Fruit fly (Drosophila melanogaster): ENCODE results near the gene CG15201.

DNA sequence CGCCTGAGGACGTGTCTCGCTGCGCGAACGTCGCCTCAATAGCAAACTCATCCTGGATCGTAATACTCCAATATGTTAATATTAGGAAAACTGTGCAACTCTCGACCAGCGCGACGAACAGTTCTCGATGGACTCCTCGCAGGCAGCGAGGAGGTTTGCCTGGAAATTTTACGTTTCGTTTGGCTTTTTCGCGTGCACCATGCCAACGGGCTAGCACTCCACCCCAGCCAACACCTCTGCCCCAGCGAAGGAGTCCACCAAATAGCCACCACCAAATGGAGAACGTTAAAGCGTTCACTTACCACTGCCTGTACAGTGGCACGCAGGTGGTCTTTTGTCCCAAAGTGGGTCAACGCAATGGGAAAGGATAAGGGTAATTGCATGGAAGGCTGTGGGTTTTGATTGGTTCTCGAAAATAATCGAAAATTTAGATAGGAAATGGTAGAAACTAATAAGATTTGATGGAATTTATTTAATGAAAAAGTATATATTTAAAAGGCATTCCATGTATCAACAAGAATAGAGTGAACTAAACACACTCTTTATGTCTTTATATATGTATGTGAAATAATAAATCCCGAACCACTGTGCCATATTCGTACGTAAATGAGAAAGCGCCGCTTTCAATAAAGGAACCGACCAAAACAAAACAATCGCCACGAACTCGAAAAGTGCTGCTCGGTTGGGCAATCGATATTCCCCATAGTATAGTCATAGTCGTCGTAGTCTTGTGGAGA, 16.0 kb downstream of the CG15201 start, which contains the start of gene CG32668:
- TF ChIP-seq CTCF (optimal IDR thresholded peaks at IDR 0.05) (no peak), CG8478 (optimal IDR thresholded peaks at IDR 0.05) (no peak)
